Fruit fly (Drosophila melanogaster) whole organism: ENCODE measurements around the gene glo.

Source experiments
- CG8478 ChIP-seq: fragments of >200 bp; optimal IDR thresholded peaks from 2 replicates; lab custom pipeline; 2018; ENCODE audit warnings: inconsistent platforms
- Dll ChIP-seq: fragments of >200 bp; optimal IDR thresholded peaks from 2 replicates; lab custom pipeline; 2017
- EcR ChIP-seq, 2 experiments: fragments of >200 bp; optimal IDR thresholded peaks; 2 replicates each; lab custom pipeline; 2017; ENCODE audit warnings: missing biosample characterization in 2 of 2, missing genetic modification characterization in 2 of 2, missing genetic modification reagents in 2 of 2
- pan ChIP-seq: fragments of >200 bp; optimal IDR thresholded peaks from 2 replicates; lab custom pipeline; 2017
- psq ChIP-seq: fragments of >200 bp; optimal IDR thresholded peaks from 2 replicates; lab custom pipeline; 2017
- usp ChIP-seq: fragments of >200 bp; optimal IDR thresholded peaks from 2 replicates; lab custom pipeline; 2017; ENCODE audit warnings: missing biosample characterization, missing genetic modification characterization, mixed read lengths

glo gene

dm6 chr3R:11818930-11819639 lies at the start of gene glo, which contains the start of gene COX5A:
glo (minus strand) TSS chr3R:11819420.
COX5A (plus strand) TSS chr3R:11819359.
- TF ChIP-seq pan (lab: Kevin White, UChicago), result no peak
- no peak for TF ChIP-seq EcR (GFP tag; optimal IDR thresholded peaks at IDR 0.05; lab: Kevin White, UChicago)
- TF ChIP-seq CG8478, result no peak
- no peak for TF ChIP-seq Dll (lab: Kevin White, UChicago)
- no peak for TF ChIP-seq psq
- TF ChIP-seq usp (GFP tag; lab: Kevin White, UChicago), result no peak

DNA sequence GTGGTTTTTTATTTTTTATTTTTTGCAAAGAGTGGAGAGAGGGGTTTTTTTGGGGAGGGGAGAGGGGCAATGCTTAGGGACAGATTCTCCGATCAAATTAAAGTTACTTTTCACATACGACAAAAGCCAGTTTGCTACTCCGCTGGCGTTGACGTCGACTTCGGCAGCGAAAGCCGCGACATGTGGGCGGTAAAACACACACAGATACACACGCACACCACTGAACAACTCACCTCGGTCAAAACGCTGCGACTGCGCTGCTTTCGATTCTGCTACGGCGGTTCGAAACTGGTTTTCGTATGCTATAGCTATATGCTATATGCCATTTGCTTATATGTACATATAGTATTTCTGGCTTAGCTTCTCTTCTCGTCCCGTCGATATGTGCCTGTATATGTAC lies 49.3 kb upstream of the glo start:
- peak; percentile 19 for TF ChIP-seq pan (lab: Kevin White, UChicago)
- TF ChIP-seq EcR (GFP tag; optimal IDR thresholded peaks at IDR 0.05; lab: Kevin White, UChicago), result no peak
- no peak for TF ChIP-seq psq
- TF ChIP-seq CG8478, result no peak

DNA sequence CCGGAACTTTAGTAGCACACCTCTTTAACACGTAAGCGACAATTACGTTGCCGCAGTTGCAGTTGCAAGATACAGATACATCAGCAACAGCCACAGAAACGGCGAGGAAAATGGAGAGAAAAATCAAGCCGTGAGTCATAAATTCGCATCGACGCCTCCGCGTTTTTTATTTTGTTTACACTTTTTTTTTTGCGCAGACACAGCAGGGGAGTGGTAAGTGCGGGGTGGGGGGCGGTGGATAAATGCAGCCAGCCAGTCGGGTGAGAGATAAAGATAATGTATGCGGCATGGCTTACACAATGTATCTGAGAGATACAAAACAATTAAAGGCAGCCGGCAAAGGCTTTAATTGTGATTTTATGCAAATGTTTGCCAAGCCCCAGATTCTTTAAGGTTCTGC lies 45.9 kb upstream of the glo start:
- TF ChIP-seq CG8478 (no peak), pan (lab: Kevin White, UChicago) (no peak)

dm6 chr3R:11859534-11860254 lies 40.5 kb upstream of the glo start:
- TF ChIP-seq EcR (GFP tag; optimal IDR thresholded peaks at IDR 0.05; lab: Kevin White, UChicago), result no peak
- no peak for TF ChIP-seq CG8478
- peak; percentile 90 for TF ChIP-seq pan (lab: Kevin White, UChicago)
- no peak for TF ChIP-seq Dll (lab: Kevin White, UChicago)
- no peak for TF ChIP-seq usp (GFP tag; lab: Kevin White, UChicago)
- no peak for TF ChIP-seq psq

DNA sequence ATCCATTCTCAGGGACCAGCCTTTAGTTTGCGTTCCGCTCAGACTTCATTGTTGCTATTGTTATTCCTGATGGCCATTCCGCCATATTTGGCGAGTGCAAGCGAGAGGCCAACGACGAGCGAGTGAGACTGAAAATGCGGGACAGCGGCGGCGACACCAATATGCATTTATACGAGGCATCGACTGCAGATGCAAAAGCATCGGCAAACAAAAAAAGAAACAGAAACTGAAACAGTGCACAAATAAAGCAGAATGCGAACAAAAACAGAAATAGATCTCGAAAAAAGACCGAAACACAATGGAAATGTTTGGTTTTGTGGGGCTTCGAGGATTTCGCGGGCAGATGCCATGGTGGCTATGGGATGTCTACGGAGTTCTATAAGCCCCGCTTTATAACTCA lies 39.9 kb upstream of the glo start:
- TF ChIP-seq Dll (lab: Kevin White, UChicago) (no peak), CG8478 (no peak), EcR (GFP tag; optimal IDR thresholded peaks at IDR 0.05; lab: Kevin White, UChicago) (no peak), pan (lab: Kevin White, UChicago) (no peak), psq (no peak), usp (GFP tag; lab: Kevin White, UChicago) (no peak)

DNA sequence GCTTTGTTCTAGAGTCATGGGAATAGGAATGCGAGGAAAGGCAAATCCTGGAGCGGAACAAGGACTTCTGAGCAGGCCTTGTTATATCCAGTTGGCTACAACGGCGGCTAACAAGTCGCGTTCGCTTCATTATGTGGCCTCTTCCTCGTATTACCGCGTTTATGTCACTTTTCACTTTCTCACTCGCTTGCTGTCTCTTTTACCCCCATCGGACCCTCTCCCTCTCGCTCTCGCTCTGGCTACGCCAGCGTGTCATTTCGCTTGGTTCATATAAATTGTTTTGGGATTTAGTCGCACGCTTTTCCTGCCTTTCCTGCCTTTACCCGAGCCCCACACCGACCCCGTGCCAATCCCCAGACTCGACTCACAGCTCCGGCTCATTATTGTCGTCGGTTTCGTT lies 37.1 kb upstream of the glo start:
- TF ChIP-seq EcR (GFP tag; optimal IDR thresholded peaks at IDR 0.05; lab: Kevin White, UChicago), result no peak
- TF ChIP-seq Dll (lab: Kevin White, UChicago), result no peak

DNA sequence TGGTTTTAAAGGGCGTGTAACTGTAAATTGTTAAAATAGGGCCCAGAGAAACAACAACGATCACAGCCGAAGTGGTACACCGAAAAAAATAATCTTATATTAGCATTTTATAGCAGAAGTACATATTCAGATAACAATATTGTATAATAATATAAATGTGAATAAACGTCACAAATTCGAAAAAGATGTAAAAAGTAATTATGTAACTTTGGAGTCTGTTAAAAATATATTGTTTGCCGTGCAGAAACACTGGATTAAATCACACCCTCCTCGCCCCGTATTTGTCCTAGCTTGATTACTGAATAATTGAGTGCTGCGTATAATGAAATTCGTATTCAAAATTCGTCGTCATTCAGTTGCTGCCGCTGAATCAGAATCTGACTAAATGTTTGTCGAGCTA lies 35.9 kb upstream of the glo start:
- TF ChIP-seq EcR (GFP tag; optimal IDR thresholded peaks at IDR 0.05; lab: Kevin White, UChicago) (no peak), psq (no peak), pan (lab: Kevin White, UChicago) (no peak), Dll (lab: Kevin White, UChicago) (no peak), usp (GFP tag; lab: Kevin White, UChicago) (no peak), CG8478 (no peak)

DNA sequence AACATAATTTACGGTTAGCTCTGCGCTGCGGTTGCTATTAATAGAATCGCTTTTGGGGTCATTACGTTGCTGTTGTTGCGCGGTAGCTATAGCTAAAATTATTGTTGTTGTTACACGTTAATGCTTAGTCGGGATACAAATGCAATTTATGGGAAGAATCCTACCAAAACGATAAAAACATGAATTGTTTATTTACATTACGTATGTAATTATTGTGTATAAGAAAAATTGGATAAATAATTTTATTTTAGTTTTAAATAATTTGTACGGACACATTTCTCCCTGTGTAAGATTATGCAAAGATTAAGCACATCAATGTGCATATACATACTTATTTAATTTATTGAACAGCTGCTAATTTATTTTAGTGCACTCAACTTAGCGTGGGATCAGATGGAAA lies 32.7 kb upstream of the glo start:
- no peak for TF ChIP-seq pan (lab: Kevin White, UChicago)
- no peak for TF ChIP-seq usp (GFP tag; lab: Kevin White, UChicago)
- TF ChIP-seq Dll (lab: Kevin White, UChicago), result no peak
- no peak for TF ChIP-seq CG8478
- no peak for TF ChIP-seq EcR (GFP tag; optimal IDR thresholded peaks at IDR 0.05; lab: Kevin White, UChicago)
- no peak for TF ChIP-seq psq

dm6 chr3R:11850917-11851897 lies 32.0 kb upstream of the glo start:
- TF ChIP-seq psq (no peak), CG8478 (no peak), usp (GFP tag; lab: Kevin White, UChicago) (no peak), EcR (GFP tag; optimal IDR thresholded peaks at IDR 0.05; lab: Kevin White, UChicago) (peak in 1 of 2 experiments; percentile 86)

- TF ChIP-seq psq (no peak), EcR (GFP tag; optimal IDR thresholded peaks at IDR 0.05; lab: Kevin White, UChicago) (no peak), pan (lab: Kevin White, UChicago) (no peak), CG8478 (no peak), Dll (lab: Kevin White, UChicago) (no peak), usp (GFP tag; lab: Kevin White, UChicago) (no peak)
These were observed 30.4 kb upstream of the glo start for dm6 chr3R:11849378-11850249.

dm6 chr3R:11847379-11847778 lies 28.2 kb upstream of the glo start:
- TF ChIP-seq psq (no peak), usp (GFP tag; lab: Kevin White, UChicago) (no peak), EcR (GFP tag; optimal IDR thresholded peaks at IDR 0.05; lab: Kevin White, UChicago) (no peak), Dll (lab: Kevin White, UChicago) (no peak), CG8478 (no peak), pan (lab: Kevin White, UChicago) (no peak)
